Worm (Caenorhabditis elegans): ENCODE measurements around the gene hpo-34.

ce11 chrX:11515381-11515780 lies 3.5 kb downstream of the hpo-34 start:
- TF ChIP-seq ces-1 (GFP tag; optimal IDR thresholded peaks at IDR 0.05) = no peak
- no peak for TF ChIP-seq lsy-2 (tag; optimal IDR thresholded peaks at IDR 0.05)
- TF ChIP-seq snpc-4 (tag; optimal IDR thresholded peaks at IDR 0.05) = no peak
- no peak for TF ChIP-seq flh-1 (GFP tag; optimal IDR thresholded peaks at IDR 0.05)
- TF ChIP-seq blmp-1 (tag; optimal IDR thresholded peaks at IDR 0.05) = no peak
- TF ChIP-seq ztf-11 (tag; optimal IDR thresholded peaks at IDR 0.05) = no peak
- TF ChIP-seq lin-13 (tag; optimal IDR thresholded peaks at IDR 0.05) = no peak
- no peak for TF ChIP-seq elt-1 (tag; optimal IDR thresholded peaks at IDR 0.05; ENCODE audit: borderline replicate concordance, insufficient read depth)
